Fruit fly (Drosophila melanogaster) whole organism, pupa: ENCODE measurements around the gene CG15024.

ENCODE experiments used
- CG4496 ChIP-seq: fragments of 200-800 bp; sonication (Bioruptor generic); IDR thresholded peaks from 3 replicates; pipeline ENCODE4 v1.3.6; 2022; ENCODE audit warnings: missing biosample characterization, missing genetic modification characterization
- EcR ChIP-seq: fragments of 200-800 bp; sonication (Bioruptor generic); optimal IDR thresholded peaks from 3 replicates; lab custom pipeline; 2019; ENCODE audit warnings: missing biosample characterization, missing genetic modification characterization, mild to moderate bottlenecking, moderate library complexity, missing genetic modification reagents
- Ets98B ChIP-seq: fragments of 200-800 bp; sonication (Bioruptor generic); IDR thresholded peaks from 2 replicates; pipeline ENCODE4 v1.3.6; 2022; ENCODE audit warnings: missing biosample characterization, missing genetic modification characterization
- Snoo ChIP-seq: fragments of 200-800 bp; sonication (Bioruptor generic); optimal IDR thresholded peaks from 3 replicates; lab custom pipeline; 2017; ENCODE audit warnings: missing biosample characterization, mild to moderate bottlenecking, missing genetic modification characterization, inconsistent platforms

- no peak for TF ChIP-seq Snoo (tag; lab: Kevin White, UChicago)
- TF ChIP-seq CG4496 (GFP tag; lab: Robert Waterston, UW), result no peak
- no peak for TF ChIP-seq Ets98B (GFP tag; lab: Robert Waterston, UW)
- TF ChIP-seq EcR, result no peak
Observed at dm6 chr3L:4436421-4436820, 27.2 kb downstream of the CG15024 start, which contains the start of gene CG15021.
